Worm (Caenorhabditis elegans): Measurements from ENCODE around the gene gdi-1.

Gene gdi-1

DNA sequence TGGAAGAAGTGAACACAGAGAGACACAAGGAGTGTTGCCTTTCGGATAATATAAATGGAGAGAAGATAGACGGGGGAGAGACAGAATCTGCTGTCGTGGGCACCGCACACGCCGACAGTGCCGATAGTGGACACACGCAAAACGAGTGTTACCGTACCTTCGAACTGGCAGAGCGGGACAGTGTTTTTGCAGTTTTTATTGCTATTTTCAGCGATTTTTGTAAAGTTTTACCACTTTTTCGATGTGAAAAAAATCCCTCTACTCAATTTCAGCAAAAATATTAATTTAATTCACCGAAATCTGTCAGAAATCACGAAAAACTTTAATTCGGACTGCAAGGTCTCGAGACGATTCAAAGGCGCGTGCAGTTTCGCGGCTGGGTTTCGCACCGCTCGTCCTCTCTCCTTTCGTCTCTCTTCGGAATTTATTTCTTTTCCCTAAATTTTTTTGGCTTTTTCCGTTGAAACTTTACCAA, 32.2 kb upstream of the gdi-1 start, which contains the start of gene sec-61.A (continued):
- TF ChIP-seq B0336.3 (GFP tag; IDR thresholded peaks at IDR 0.05), result 0 out of 2 replicates have a peak, but pooled peaks have one; percentile 27
- peak; percentile 74 for TF ChIP-seq attf-5 (GFP tag; optimal IDR thresholded peaks at IDR 0.05)
- TF ChIP-seq lin-54 (GFP tag; optimal IDR thresholded peaks at IDR 0.05), result peak; percentile 70
- TF ChIP-seq sea-2 (GFP tag; IDR thresholded peaks at IDR 0.05), result no peak
- no peak for TF ChIP-seq Y95B8A.8 (GFP tag; IDR thresholded peaks at IDR 0.05)
- peak; percentile 94 for TF ChIP-seq lsl-1 (GFP tag; optimal IDR thresholded peaks at IDR 0.05)
- TF ChIP-seq F57A8.1 (GFP tag; optimal IDR thresholded peaks at IDR 0.05), result no peak
- TF ChIP-seq ztf-6 (GFP tag; IDR thresholded peaks at IDR 0.05), result no peak
- peak; percentile 92 for TF ChIP-seq dox-1 (GFP tag; IDR thresholded peaks at IDR 0.05)
- TF ChIP-seq xnd-1 (tag; optimal IDR thresholded peaks at IDR 0.05), result peak; percentile 56
- TF ChIP-seq fkh-3 (tag; optimal IDR thresholded peaks at IDR 0.05), result no peak
- TF ChIP-seq bed-2 (GFP tag; IDR thresholded peaks at IDR 0.05), result no peak
- TF ChIP-seq egl-18 (GFP tag; IDR thresholded peaks at IDR 0.05), result no peak
- TF ChIP-seq him-1 (tag; optimal IDR thresholded peaks at IDR 0.05), result peak; percentile 0
- TF ChIP-seq lir-1 (GFP tag; conservative IDR thresholded peaks at IDR 0.05), result no peak
- TF ChIP-seq aptf-2 (GFP tag; conservative IDR thresholded peaks at IDR 0.05), result no peak
- no peak for TF ChIP-seq dpff-1 (tag; optimal IDR thresholded peaks at IDR 0.05)
- TF ChIP-seq ztf-22 (GFP tag; optimal IDR thresholded peaks at IDR 0.05), result no peak
- peak; percentile 89 for TF ChIP-seq attf-6 (GFP tag; IDR thresholded peaks at IDR 0.05)
- TF ChIP-seq ccch-3 (GFP tag; optimal IDR thresholded peaks at IDR 0.05), result no peak
- TF ChIP-seq somi-1 (GFP tag; optimal IDR thresholded peaks at IDR 0.05), result no peak
- TF ChIP-seq ZK185.1 (tag; optimal IDR thresholded peaks at IDR 0.05; ENCODE audit: poor library complexity, severe bottlenecking), result no peak
- TF ChIP-seq rpc-1 (optimal IDR thresholded peaks at IDR 0.05), result no peak
- no peak for TF ChIP-seq rpc-1 (tag; optimal IDR thresholded peaks at IDR 0.05)
- no peak for TF ChIP-seq cebp-2 (GFP tag; IDR thresholded peaks at IDR 0.05)
- no peak for TF ChIP-seq cebp-1 (GFP tag; IDR thresholded peaks at IDR 0.05)
- peak; percentile 66 for TF ChIP-seq cebp-1 (tag; optimal IDR thresholded peaks at IDR 0.05)
- TF ChIP-seq ceh-40 (GFP tag; IDR thresholded peaks at IDR 0.05), result no peak
- TF ChIP-seq tlf-1 (GFP tag; optimal IDR thresholded peaks at IDR 0.05), result peak; percentile 77
- TF ChIP-seq ekl-4 (GFP tag; IDR thresholded peaks at IDR 0.05), result peak; percentile 72; the same call in 1 of the 2 replicates
- no peak for TF ChIP-seq bed-1 (GFP tag; IDR thresholded peaks at IDR 0.05)
- TF ChIP-seq let-526 (GFP tag; IDR thresholded peaks at IDR 0.05), result no peak
- TF ChIP-seq nhr-120 (GFP tag; IDR thresholded peaks at IDR 0.05), result no peak
- peak; percentile 65 for TF ChIP-seq pbrm-1 (GFP tag; IDR thresholded peaks at IDR 0.05)
- TF ChIP-seq hmg-20 (GFP tag; IDR thresholded peaks at IDR 0.05), result no peak
- no peak for TF ChIP-seq C06A6.2 (GFP tag; conservative IDR thresholded peaks at IDR 0.05)
- TF ChIP-seq F39B2.1 (GFP tag; IDR thresholded peaks at IDR 0.05), result no peak
- TF ChIP-seq gei-17 (GFP tag; optimal IDR thresholded peaks at IDR 0.05), result no peak
- no peak for TF ChIP-seq nhr-179 (tag; optimal IDR thresholded peaks at IDR 0.05)
- TF ChIP-seq atf-7 (tag; optimal IDR thresholded peaks at IDR 0.05), result peak; percentile 45
- TF ChIP-seq snpc-1.1 (tag; optimal IDR thresholded peaks at IDR 0.05; ENCODE audit: insufficient read depth), result no peak
- no peak for TF ChIP-seq tbx-9 (tag; optimal IDR thresholded peaks at IDR 0.05; ENCODE audit: borderline replicate concordance)
- no peak for TF ChIP-seq sdz-38 (tag; optimal IDR thresholded peaks at IDR 0.05)
- 0 out of 2 replicates have a peak, but pooled peaks have one; percentile 8 for TF ChIP-seq egrh-3 (GFP tag; IDR thresholded peaks at IDR 0.05)
- TF ChIP-seq ceh-27 (GFP tag; optimal IDR thresholded peaks at IDR 0.05), result peak; percentile 52
- TF ChIP-seq hlh-12 (tag; optimal IDR thresholded peaks at IDR 0.05), result no peak
- no peak for TF ChIP-seq F22D6.2 (tag; optimal IDR thresholded peaks at IDR 0.05)
- 0 out of 2 replicates have a peak, but pooled peaks have one; percentile 10 for TF ChIP-seq attf-3 (GFP tag; conservative IDR thresholded peaks at IDR 0.05)
- no peak for TF ChIP-seq F57C9.4 (tag; optimal IDR thresholded peaks at IDR 0.05)
- peak; percentile 27 for TF ChIP-seq snpc-3.4 (tag; optimal IDR thresholded peaks at IDR 0.05)

All from whole organism, young adult.